Worm (Caenorhabditis elegans): Measurements from ENCODE around the gene M04C3.2.

DNA sequence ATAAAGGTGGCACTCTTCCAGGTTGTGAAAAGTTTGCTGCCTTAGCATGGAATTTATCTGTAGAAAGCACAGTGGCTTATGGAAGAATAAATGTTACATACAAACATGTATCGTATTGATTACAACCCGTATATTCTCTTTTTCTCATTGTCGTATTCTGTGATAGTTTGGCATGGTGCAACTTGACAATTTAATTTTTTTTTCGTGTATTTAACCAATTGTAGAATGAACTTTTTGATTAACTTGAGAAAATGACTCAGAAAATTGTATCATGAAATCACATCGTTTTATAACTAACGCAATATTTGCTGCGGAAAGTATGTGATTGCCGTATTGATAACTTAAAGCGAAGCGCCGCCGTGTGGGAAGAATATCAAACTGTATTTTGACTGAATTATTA, 8.4 kb upstream of the M04C3.2 start, which contains the start of gene Y43F8B.24:
- TF ChIP-seq ama-1 (optimal IDR thresholded peaks at IDR 0.05) (no peak), ceh-13 (GFP tag; optimal IDR thresholded peaks at IDR 0.05) (no peak), pes-1 (GFP tag; IDR thresholded peaks at IDR 0.05) (no peak), F13C5.2 (tag; optimal IDR thresholded peaks at IDR 0.05) (no peak), scrt-1 (GFP tag; IDR thresholded peaks at IDR 0.05) (no peak), hmbx-1 (tag; optimal IDR thresholded peaks at IDR 0.05) (no peak), flt-1 (GFP tag; IDR thresholded peaks at IDR 0.05) (no peak), sea-1 (GFP tag; conservative IDR thresholded peaks at IDR 0.05) (no peak), ets-7 (tag; optimal IDR thresholded peaks at IDR 0.05) (no peak), B0310.2 (tag; optimal IDR thresholded peaks at IDR 0.05) (no peak), hmg-4 (GFP tag; optimal IDR thresholded peaks at IDR 0.05) (no peak)

All from whole organism, early embryonic.